Fruit fly (Drosophila melanogaster) whole organism, embryonic: ENCODE results near the gene arg.
A peak's percentile ranks its signal among the peaks of the same experiment; 100 is the strongest.

Experiments used
- Ada2b ChIP-seq: fragments of 200-800 bp; sonication (Bioruptor generic); IDR thresholded peaks from 2 replicates; pipeline ENCODE4 v1.3.6; 2022; ENCODE audit warnings: missing biosample characterization, missing genetic modification characterization
- Asciz ChIP-seq: fragments of 200-800 bp; sonication (Bioruptor generic); optimal IDR thresholded peaks from 2 replicates; lab custom pipeline; 2017; ENCODE audit warnings: missing biosample characterization, mild to moderate bottlenecking, missing genetic modification characterization, missing genetic modification reagents
- BtbVII ChIP-seq: fragments of 200-800 bp; sonication (Bioruptor generic); optimal IDR thresholded peaks from 3 replicates; lab custom pipeline; 2017; ENCODE audit warnings: missing biosample characterization, mild to moderate bottlenecking, missing genetic modification characterization
- CG10321 ChIP-seq: fragments of 200-800 bp; sonication (Bioruptor generic); IDR thresholded peaks from 2 replicates; pipeline ENCODE4 v1.3.6; 2022; ENCODE audit warnings: missing biosample characterization, missing genetic modification characterization
- CG10543 ChIP-seq: fragments of 200-800 bp; sonication (Bioruptor generic); optimal IDR thresholded peaks from 3 replicates; lab custom pipeline; 2017; ENCODE audit warnings: missing biosample characterization, mild to moderate bottlenecking, missing genetic modification characterization, moderate library complexity
- CG13424 ChIP-seq: fragments of 200-800 bp; sonication (Bioruptor generic); optimal IDR thresholded peaks from 2 replicates; lab custom pipeline; 2019; ENCODE audit warnings: missing biosample characterization, mild to moderate bottlenecking, missing genetic modification characterization, moderate library complexity
- CG13775 ChIP-seq: fragments of 200-800 bp; sonication (Bioruptor generic); optimal IDR thresholded peaks from 3 replicates; lab custom pipeline; 2017; ENCODE audit warnings: missing biosample characterization, mild to moderate bottlenecking, missing genetic modification characterization
- CG13894 ChIP-seq: fragments of 200-800 bp; sonication (Bioruptor generic); optimal IDR thresholded peaks from 3 replicates; lab custom pipeline; 2018; ENCODE audit warnings: missing biosample characterization, mild to moderate bottlenecking, missing genetic modification characterization, moderate library complexity
- CG1529 ChIP-seq: fragments of 200-800 bp; sonication (Bioruptor generic); optimal IDR thresholded peaks from 3 replicates; lab custom pipeline; 2018; ENCODE audit warnings: missing biosample characterization, missing genetic modification characterization
- CG17385 ChIP-seq: fragments of 200-800 bp; sonication (Bioruptor generic); optimal IDR thresholded peaks from 3 replicates; lab custom pipeline; 2018; ENCODE audit warnings: missing biosample characterization, mild to moderate bottlenecking, missing genetic modification characterization
- CG18262 ChIP-seq: fragments of 200-800 bp; optimal IDR thresholded peaks from 3 replicates; lab custom pipeline; 2019; ENCODE audit warnings: missing biosample characterization, mild to moderate bottlenecking, missing genetic modification characterization, moderate library complexity
- CG2129 ChIP-seq: fragments of 200-800 bp; sonication (Bioruptor generic); IDR thresholded peaks from 2 replicates; pipeline ENCODE4 v1.3.6; 2022; ENCODE audit warnings: missing biosample characterization, missing genetic modification characterization; ENCODE audit not compliant: partially characterized antibody
- CG3281 ChIP-seq: fragments of 200-800 bp; sonication (Bioruptor generic); optimal IDR thresholded peaks from 3 replicates; lab custom pipeline; 2017; ENCODE audit warnings: missing biosample characterization, mild to moderate bottlenecking, missing genetic modification characterization
- CG42726 ChIP-seq: fragments of 200-800 bp; sonication (Bioruptor generic); IDR thresholded peaks from 2 replicates; pipeline ENCODE4 v1.3.6; 2022; ENCODE audit warnings: missing biosample characterization, missing genetic modification characterization; ENCODE audit not compliant: partially characterized antibody
- CG4282 ChIP-seq: fragments of 200-800 bp; sonication (Bioruptor generic); optimal IDR thresholded peaks from 2 replicates; lab custom pipeline; 2016; ENCODE audit warnings: missing biosample characterization, missing genetic modification characterization
- CG4328 ChIP-seq: fragments of 200-800 bp; sonication (Bioruptor generic); optimal IDR thresholded peaks from 3 replicates; lab custom pipeline; 2017; ENCODE audit warnings: missing biosample characterization, missing genetic modification reagents, missing genetic modification characterization
- CG6175 ChIP-seq: fragments of 200-800 bp; sonication (Bioruptor generic); IDR thresholded peaks from 3 replicates; pipeline ENCODE4 v1.3.6; 2022; ENCODE audit warnings: missing biosample characterization, missing genetic modification characterization
- CG7357 ChIP-seq: fragments of 200-800 bp; sonication (Bioruptor generic); IDR thresholded peaks from 3 replicates; pipeline ENCODE4 v1.3.6; 2022; ENCODE audit warnings: missing biosample characterization, missing genetic modification characterization
- CG7372 ChIP-seq: fragments of 200-800 bp; sonication (Bioruptor generic); IDR thresholded peaks from 2 replicates; pipeline ENCODE4 v1.3.6; 2022; ENCODE audit warnings: missing biosample characterization, missing genetic modification characterization
- CG7745 ChIP-seq: fragments of 200-800 bp; sonication (Bioruptor generic); optimal IDR thresholded peaks from 2 replicates; lab custom pipeline; 2018; ENCODE audit warnings: missing biosample characterization, mild to moderate bottlenecking, missing genetic modification characterization, moderate library complexity
- CG9727 ChIP-seq: fragments of 200-800 bp; sonication (Bioruptor generic); optimal IDR thresholded peaks from 3 replicates; lab custom pipeline; 2017; ENCODE audit warnings: missing biosample characterization, mild to moderate bottlenecking, missing genetic modification characterization
- CkIIα-i1 ChIP-seq: fragments of 200-800 bp; sonication (Bioruptor generic); IDR thresholded peaks from 2 replicates; pipeline ENCODE4 v1.3.6; 2022; ENCODE audit warnings: missing biosample characterization, missing genetic modification characterization
- D ChIP-seq, 2 experiments: fragments of 200-800 bp in 1 of 2; fragments of >200 bp in 1 of 2; sonication (Bioruptor generic) in 1 of 2; optimal IDR thresholded peaks; 2 replicates in 1 of 2; 3 replicates in 1 of 2; lab custom pipeline; 2017; ENCODE audit warnings: mild to moderate bottlenecking in 1 of 2, missing biosample characterization in 1 of 2, missing genetic modification characterization in 1 of 2, missing genetic modification reagents in 1 of 2
- Dip2 ChIP-seq: fragments of 200-800 bp; sonication (Bioruptor generic); IDR thresholded peaks from 2 replicates; pipeline ENCODE4 v1.3.6; 2022; ENCODE audit warnings: missing biosample characterization, missing genetic modification characterization
- Doc3 ChIP-seq: fragments of 200-800 bp; sonication (Bioruptor generic); IDR thresholded peaks from 3 replicates; pipeline ENCODE4 v1.3.6; 2022; ENCODE audit warnings: missing biosample characterization, missing genetic modification characterization; ENCODE audit not compliant: partially characterized antibody
- Dp ChIP-seq: fragments of 200-800 bp; sonication (Bioruptor generic); optimal IDR thresholded peaks from 2 replicates; lab custom pipeline; 2018; ENCODE audit warnings: missing biosample characterization, mild to moderate bottlenecking, missing genetic modification characterization, moderate library complexity
- Elba2 ChIP-seq: fragments of 200-800 bp; sonication (Bioruptor generic); optimal IDR thresholded peaks from 3 replicates; lab custom pipeline; 2016; ENCODE audit warnings: missing biosample characterization, missing genetic modification characterization
- H15 ChIP-seq: fragments of 200-800 bp; sonication (Bioruptor generic); IDR thresholded peaks from 3 replicates; pipeline ENCODE4 v1.3.6; 2022; ENCODE audit warnings: missing biosample characterization, missing genetic modification characterization
- Med ChIP-seq: fragments of 200-800 bp; sonication (Bioruptor generic); peaks from one replicate; lab custom pipeline; 2016; ENCODE audit warnings: missing biosample characterization, missing genetic modification characterization, mild to moderate bottlenecking, inconsistent platforms, moderate library complexity
- Nf-YA ChIP-seq: fragments of 200-800 bp; sonication (Bioruptor generic); IDR thresholded peaks from 2 replicates; pipeline ENCODE4 v1.3.6; 2022; ENCODE audit warnings: missing biosample characterization, missing genetic modification characterization
- NfI ChIP-seq: fragments of 200-800 bp; sonication (Bioruptor generic); optimal IDR thresholded peaks from 3 replicates; lab custom pipeline; 2018; ENCODE audit warnings: missing biosample characterization, mild to moderate bottlenecking, missing genetic modification characterization, moderate library complexity
- PHDP ChIP-seq: fragments of 200-800 bp; sonication (Bioruptor generic); optimal IDR thresholded peaks from 3 replicates; lab custom pipeline; 2018; ENCODE audit warnings: missing biosample characterization, mild to moderate bottlenecking, missing genetic modification characterization, moderate library complexity
- Rfx ChIP-seq: fragments of 200-800 bp; sonication (Bioruptor generic); IDR thresholded peaks from 2 replicates; pipeline ENCODE4 v1.3.6; 2022; ENCODE audit warnings: missing biosample characterization, missing genetic modification characterization
- Sox102F ChIP-seq: fragments of 200-800 bp; sonication (Bioruptor generic); optimal IDR thresholded peaks from 2 replicates; lab custom pipeline; 2018; ENCODE audit warnings: missing biosample characterization, mild to moderate bottlenecking, missing genetic modification characterization, moderate library complexity
- Vsx1 ChIP-seq: fragments of 200-800 bp; sonication (Bioruptor generic); optimal IDR thresholded peaks from 2 replicates; lab custom pipeline; 2017; ENCODE audit warnings: missing biosample characterization, mild to moderate bottlenecking, missing genetic modification characterization, missing genetic modification reagents
- Xbp1 ChIP-seq: fragments of 200-800 bp; sonication (Bioruptor generic); optimal IDR thresholded peaks from 3 replicates; lab custom pipeline; 2016; ENCODE audit warnings: missing biosample characterization, mild to moderate bottlenecking, missing genetic modification characterization
- ewg ChIP-seq: fragments of 200-800 bp; sonication (Bioruptor generic); optimal IDR thresholded peaks from 3 replicates; lab custom pipeline; 2017; ENCODE audit warnings: mild to moderate bottlenecking, missing biosample characterization, missing genetic modification reagents, missing genetic modification characterization
- kah ChIP-seq: fragments of 200-800 bp; sonication (Bioruptor generic); optimal IDR thresholded peaks from 2 replicates; lab custom pipeline; 2018; ENCODE audit warnings: missing biosample characterization, mild to moderate bottlenecking, missing genetic modification characterization
- luna ChIP-seq: fragments of 200-800 bp; sonication (Bioruptor generic); optimal IDR thresholded peaks from 2 replicates; lab custom pipeline; 2016; ENCODE audit warnings: missing biosample characterization, missing genetic modification characterization
- pho ChIP-seq: fragments of 200-800 bp; sonication (Bioruptor generic); optimal IDR thresholded peaks from 2 replicates; lab custom pipeline; 2016; ENCODE audit warnings: missing biosample characterization, missing genetic modification characterization
- psq ChIP-seq: fragments of 200-800 bp; sonication (Bioruptor generic); optimal IDR thresholded peaks from 2 replicates; lab custom pipeline; 2017; ENCODE audit warnings: missing biosample characterization, missing genetic modification characterization
- ranshi ChIP-seq: fragments of 200-800 bp; sonication (Bioruptor generic); IDR thresholded peaks from 2 replicates; pipeline ENCODE4 v1.3.6; 2022; ENCODE audit warnings: missing biosample characterization, missing genetic modification characterization
- scrt ChIP-seq: fragments of 200-800 bp; sonication (Bioruptor generic); optimal IDR thresholded peaks from 2 replicates; lab custom pipeline; 2018; ENCODE audit warnings: missing biosample characterization, mild to moderate bottlenecking, missing genetic modification characterization, moderate library complexity
- seq ChIP-seq: fragments of 200-800 bp; sonication (Bioruptor generic); IDR thresholded peaks from 2 replicates; pipeline ENCODE4 v1.3.6; 2022; ENCODE audit warnings: missing biosample characterization, missing genetic modification characterization
- sna ChIP-seq: fragments of 200-800 bp; sonication (Bioruptor generic); IDR thresholded peaks from 2 replicates; pipeline ENCODE4 v1.3.6; 2022; ENCODE audit warnings: missing biosample characterization, missing genetic modification characterization; ENCODE audit not compliant: partially characterized antibody
- tap ChIP-seq: fragments of 200-800 bp; optimal IDR thresholded peaks from 3 replicates; lab custom pipeline; 2019; ENCODE audit warnings: missing biosample characterization, mild to moderate bottlenecking, missing genetic modification characterization, moderate library complexity
- tna ChIP-seq: fragments of 200-800 bp; sonication (Bioruptor generic); IDR thresholded peaks from 2 replicates; pipeline ENCODE4 v1.3.6; 2022; ENCODE audit warnings: missing biosample characterization, missing genetic modification characterization; ENCODE audit not compliant: partially characterized antibody
- zfh2 ChIP-seq: fragments of 200-800 bp; sonication (Bioruptor generic); optimal IDR thresholded peaks from 2 replicates; lab custom pipeline; 2016; ENCODE audit warnings: missing biosample characterization, missing genetic modification characterization

arg gene

DNA sequence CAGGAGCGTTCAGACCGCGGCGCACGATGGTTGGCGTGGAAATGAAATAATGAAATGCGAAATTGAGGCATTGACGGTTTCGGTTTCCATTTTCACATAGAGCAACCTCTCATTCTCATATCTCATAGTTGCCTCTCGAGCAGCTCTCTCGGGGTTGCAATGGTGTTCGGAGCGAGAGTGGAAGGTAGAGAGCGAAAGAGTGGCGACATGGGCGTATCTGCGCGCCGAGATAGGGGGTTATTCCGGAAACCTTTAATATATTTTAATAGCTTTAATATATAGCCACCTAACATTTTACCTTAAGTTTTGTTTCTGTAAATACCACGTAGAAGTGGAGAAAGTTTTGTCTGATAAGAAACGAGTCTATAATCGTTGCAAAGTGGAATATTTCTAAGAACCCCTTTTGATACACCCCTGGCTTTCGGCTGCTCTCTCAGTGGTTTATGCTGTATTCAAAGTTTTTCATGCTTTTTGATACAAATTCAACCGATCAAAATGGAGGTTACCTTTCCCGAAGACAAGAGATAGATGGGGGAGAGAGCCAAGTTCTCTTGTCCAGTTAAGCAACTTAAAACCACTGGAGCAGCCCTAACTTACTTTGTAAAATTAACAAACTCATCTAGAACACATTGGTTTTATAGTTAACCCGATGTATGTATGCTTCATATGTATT, 14.1 kb downstream of the arg start, which contains the start of gene elav (continued):
- no peak for TF ChIP-seq CG2129
- TF ChIP-seq PHDP (tag; lab: Kevin White, UChicago) = peak; percentile 99
- peak; percentile 99 for TF ChIP-seq CG1529
- peak; percentile 98 for TF ChIP-seq tap (tag; lab: Kevin White, UChicago)
- peak; percentile 99 for TF ChIP-seq Rfx (GFP tag; lab: Robert Waterston, UW)
- TF ChIP-seq CG4282 (GFP tag; lab: Kevin White, UChicago) = peak; percentile 82
- TF ChIP-seq ranshi = peak; percentile 97
- TF ChIP-seq Xbp1 = peak; percentile 99
- peak; percentile 95 for TF ChIP-seq psq (GFP tag; lab: Kevin White, UChicago)
- peak; percentile 99 for TF ChIP-seq CG13775 (GFP tag; lab: Kevin White, UChicago)
- TF ChIP-seq Dip2 (GFP tag; lab: Robert Waterston, UW) = peak; percentile 78
- peak; percentile 99 for TF ChIP-seq CG3281 (GFP tag; lab: Kevin White, UChicago)
- TF ChIP-seq CG10321 = peak; percentile 84
- peak; percentile 99 for TF ChIP-seq CG9727 (GFP tag; lab: Kevin White, UChicago)
- TF ChIP-seq Nf-YA (GFP tag; lab: Robert Waterston, UW) = peak; percentile 95
- TF ChIP-seq CkIIα-i1 (GFP tag; lab: Robert Waterston, UW) = peak; percentile 79
- TF ChIP-seq CG7745 = peak; percentile 86
- peak; percentile 98 for TF ChIP-seq Ada2b (GFP tag; lab: Robert Waterston, UW)
- peak; percentile 82 for TF ChIP-seq luna
- TF ChIP-seq CG7357 = peak; percentile 94
- no peak for TF ChIP-seq D (optimal IDR thresholded peaks at IDR 0.05; lab: Kevin White, UChicago)
- TF ChIP-seq D (GFP tag; optimal IDR thresholded peaks at IDR 0.05; lab: Kevin White, UChicago) = peak; percentile 99
- TF ChIP-seq Elba2 (GFP tag; lab: Kevin White, UChicago) = peak; percentile 84
- TF ChIP-seq CG18262 (tag; lab: Kevin White, UChicago) = peak; percentile 99
- TF ChIP-seq Dp (GFP tag; lab: Kevin White, UChicago) = peak; percentile 37
- TF ChIP-seq Doc3 (GFP tag; lab: Robert Waterston, UW) = 0 out of 3 replicates have a peak, but pooled peaks have one; percentile 30
- TF ChIP-seq kah (GFP tag; lab: Kevin White, UChicago) = peak; percentile 95
- TF ChIP-seq H15 (GFP tag; lab: Robert Waterston, UW) = peak; percentile 97
- TF ChIP-seq Med (GFP tag; lab: Kevin White, UChicago) = peak; percentile 99
- peak; percentile 100 for TF ChIP-seq CG4328 (GFP tag; lab: Kevin White, UChicago)
- peak; percentile 98 for TF ChIP-seq Sox102F (GFP tag; lab: Kevin White, UChicago)
- peak; percentile 99 for TF ChIP-seq BtbVII (GFP tag; lab: Kevin White, UChicago)
- TF ChIP-seq CG17385 (GFP tag; lab: Kevin White, UChicago) = peak; percentile 98
- peak; percentile 98 for TF ChIP-seq CG7372
- peak; percentile 99 for TF ChIP-seq CG13894 (tag; lab: Kevin White, UChicago)
- peak; percentile 97 for TF ChIP-seq zfh2 (GFP tag; lab: Kevin White, UChicago)
- TF ChIP-seq ewg = peak; percentile 96
- TF ChIP-seq Vsx1 (GFP tag; lab: Kevin White, UChicago) = peak; percentile 97
- no peak for TF ChIP-seq tna (GFP tag; lab: Robert Waterston, UW)
- peak; percentile 98 for TF ChIP-seq scrt
- TF ChIP-seq CG6175 = peak; percentile 95
- TF ChIP-seq sna (GFP tag; lab: Robert Waterston, UW) = 0 out of 2 replicates have a peak, but pooled peaks have one; percentile 21
- TF ChIP-seq CG10543 = peak; percentile 100
- peak; percentile 96 for TF ChIP-seq pho
- no peak for TF ChIP-seq CG42726 (GFP tag; lab: Robert Waterston, UW)
- peak; percentile 99 for TF ChIP-seq seq (GFP tag; lab: Robert Waterston, UW)
- peak; percentile 99 for TF ChIP-seq CG13424 (tag; lab: Kevin White, UChicago)
- TF ChIP-seq Asciz (GFP tag; lab: Kevin White, UChicago) = peak; percentile 97
- TF ChIP-seq NfI (GFP tag; lab: Kevin White, UChicago) = peak; percentile 99
